Fruit fly (Drosophila melanogaster) whole organism, embryonic: ENCODE results near the gene CG31999.

Experiments
- Ada2b ChIP-seq: fragments of 200-800 bp; sonication (Bioruptor generic); IDR thresholded peaks from 2 replicates; pipeline ENCODE4 v1.3.6; 2022; ENCODE audit warnings: missing biosample characterization, missing genetic modification characterization
- Awh ChIP-seq: fragments of 200-800 bp; sonication (Bioruptor generic); IDR thresholded peaks from 2 replicates; pipeline ENCODE4, ENCODE4 v1.3.6; 2022; ENCODE audit warnings: missing biosample characterization, missing genetic modification characterization
- Bdp1 ChIP-seq: fragments of 200-800 bp; sonication (Bioruptor generic); optimal IDR thresholded peaks from 3 replicates; lab custom pipeline; 2016; ENCODE audit warnings: missing biosample characterization, missing genetic modification characterization
- CG11723 ChIP-seq: fragments of 200-800 bp; sonication (Bioruptor generic); optimal IDR thresholded peaks from 2 replicates; lab custom pipeline; 2017; ENCODE audit warnings: missing biosample characterization, mild to moderate bottlenecking, missing genetic modification characterization
- CG12391 ChIP-seq: fragments of 200-800 bp; sonication (Bioruptor generic); optimal IDR thresholded peaks from 3 replicates; lab custom pipeline; 2018; ENCODE audit warnings: missing biosample characterization, mild to moderate bottlenecking, missing genetic modification characterization, moderate library complexity
- CG12744 ChIP-seq: fragments of 200-800 bp; sonication (Bioruptor generic); optimal IDR thresholded peaks from 2 replicates; lab custom pipeline; 2016; ENCODE audit warnings: missing biosample characterization, missing genetic modification characterization
- CG1603 ChIP-seq: fragments of 200-800 bp; sonication (Bioruptor generic); optimal IDR thresholded peaks from 2 replicates; lab custom pipeline; 2019; ENCODE audit warnings: missing biosample characterization, mild to moderate bottlenecking, missing genetic modification characterization, moderate library complexity
- CG17802 ChIP-seq: fragments of 200-800 bp; sonication (Bioruptor generic); optimal IDR thresholded peaks from 2 replicates; lab custom pipeline; 2018; ENCODE audit warnings: missing biosample characterization, mild to moderate bottlenecking, missing genetic modification characterization, moderate library complexity
- CG17829 ChIP-seq: fragments of 200-800 bp; optimal IDR thresholded peaks from 2 replicates; lab custom pipeline; 2019; ENCODE audit warnings: missing biosample characterization, mild to moderate bottlenecking, missing genetic modification characterization, moderate library complexity
- CG2199 ChIP-seq: fragments of 200-800 bp; sonication (Bioruptor generic); IDR thresholded peaks from 3 replicates; pipeline ENCODE4 v1.3.6; 2022; ENCODE audit warnings: missing biosample characterization, missing genetic modification characterization
- CG30020 ChIP-seq: fragments of 200-800 bp; optimal IDR thresholded peaks from 2 replicates; lab custom pipeline; 2019; ENCODE audit warnings: missing biosample characterization, mild to moderate bottlenecking, missing genetic modification characterization, moderate library complexity
- CG3838 ChIP-seq: fragments of 200-800 bp; sonication (Bioruptor generic); optimal IDR thresholded peaks from 3 replicates; lab custom pipeline; 2016; ENCODE audit warnings: missing biosample characterization, missing genetic modification characterization
- CG4328 ChIP-seq: fragments of 200-800 bp; sonication (Bioruptor generic); optimal IDR thresholded peaks from 3 replicates; lab custom pipeline; 2017; ENCODE audit warnings: missing biosample characterization, missing genetic modification reagents, missing genetic modification characterization
- CG6175 ChIP-seq: fragments of 200-800 bp; sonication (Bioruptor generic); IDR thresholded peaks from 3 replicates; pipeline ENCODE4 v1.3.6; 2022; ENCODE audit warnings: missing biosample characterization, missing genetic modification characterization
- CG6791 ChIP-seq: fragments of 200-800 bp; sonication (Bioruptor generic); IDR thresholded peaks from 3 replicates; pipeline ENCODE4 v1.3.6; 2022; ENCODE audit warnings: missing biosample characterization, missing genetic modification characterization; ENCODE audit not compliant: partially characterized antibody
- CG6854 ChIP-seq: fragments of 200-800 bp; sonication (Bioruptor generic); optimal IDR thresholded peaks from 3 replicates; lab custom pipeline; 2017; ENCODE audit warnings: missing biosample characterization, mild to moderate bottlenecking, missing genetic modification characterization
- CG7271 ChIP-seq: fragments of 200-800 bp; sonication (Bioruptor generic); optimal IDR thresholded peaks from 2 replicates; lab custom pipeline; 2018; ENCODE audit warnings: missing biosample characterization, mild to moderate bottlenecking, missing genetic modification characterization, moderate library complexity
- CG7745 ChIP-seq: fragments of 200-800 bp; sonication (Bioruptor generic); optimal IDR thresholded peaks from 2 replicates; lab custom pipeline; 2018; ENCODE audit warnings: missing biosample characterization, mild to moderate bottlenecking, missing genetic modification characterization, moderate library complexity
- CG9609 ChIP-seq: fragments of 200-800 bp; sonication (Bioruptor generic); optimal IDR thresholded peaks from 3 replicates; lab custom pipeline; 2016; ENCODE audit warnings: missing biosample characterization, missing genetic modification characterization
- D19A ChIP-seq: fragments of 200-800 bp; optimal IDR thresholded peaks from 3 replicates; lab custom pipeline; 2019; ENCODE audit warnings: missing biosample characterization, mild to moderate bottlenecking, missing genetic modification characterization, moderate library complexity
- Deaf1 ChIP-seq: fragments of 200-800 bp; optimal IDR thresholded peaks from 3 replicates; lab custom pipeline; 2019; ENCODE audit warnings: missing biosample characterization, mild to moderate bottlenecking, missing genetic modification characterization, moderate library complexity
- Dip3 ChIP-seq: fragments of 200-800 bp; sonication (Bioruptor generic); optimal IDR thresholded peaks from 3 replicates; lab custom pipeline; 2016; ENCODE audit warnings: missing biosample characterization, missing genetic modification characterization
- Elba2 ChIP-seq: fragments of 200-800 bp; sonication (Bioruptor generic); optimal IDR thresholded peaks from 3 replicates; lab custom pipeline; 2016; ENCODE audit warnings: missing biosample characterization, missing genetic modification characterization
- Gsc ChIP-seq: fragments of 200-800 bp; sonication (Bioruptor generic); IDR thresholded peaks from 2 replicates; pipeline ENCODE4 v1.3.6; 2022; ENCODE audit warnings: missing biosample characterization, missing genetic modification characterization
- Kr ChIP-seq: fragments of 200-800 bp; sonication (Bioruptor generic); optimal IDR thresholded peaks from 2 replicates; lab custom pipeline; 2017; ENCODE audit warnings: missing biosample characterization, mild to moderate bottlenecking, missing genetic modification characterization
- Med ChIP-seq: fragments of 200-800 bp; sonication (Bioruptor generic); peaks from one replicate; lab custom pipeline; 2016; ENCODE audit warnings: missing biosample characterization, missing genetic modification characterization, mild to moderate bottlenecking, inconsistent platforms, moderate library complexity
- Scr ChIP-seq: fragments of 200-800 bp; sonication (Bioruptor generic); IDR thresholded peaks from 2 replicates; pipeline ENCODE4 v1.3.6; 2022; ENCODE audit warnings: missing biosample characterization, missing genetic modification characterization; ENCODE audit not compliant: partially characterized antibody
- Trl ChIP-seq, 3 experiments: fragments of >200 bp in 2 of 3; fragments of 200-800 bp in 1 of 3; sonication (Bioruptor generic) in 1 of 3; optimal IDR thresholded peaks; 2 replicates in 1 of 3; 3 replicates in 2 of 3; lab custom pipeline; 2016 to 2017; ENCODE audit warnings: missing biosample characterization in 1 of 3, missing genetic modification characterization in 1 of 3
- Vsx1 ChIP-seq: fragments of 200-800 bp; sonication (Bioruptor generic); optimal IDR thresholded peaks from 2 replicates; lab custom pipeline; 2017; ENCODE audit warnings: missing biosample characterization, mild to moderate bottlenecking, missing genetic modification characterization, missing genetic modification reagents
- ac ChIP-seq: fragments of 200-800 bp; sonication (Bioruptor generic); optimal IDR thresholded peaks from 3 replicates; lab custom pipeline; 2017; ENCODE audit warnings: missing biosample characterization, mild to moderate bottlenecking, missing genetic modification characterization
- bbx ChIP-seq: fragments of 200-800 bp; sonication (Bioruptor generic); IDR thresholded peaks from 2 replicates; pipeline ENCODE4 v1.3.6; 2022; ENCODE audit warnings: missing biosample characterization, missing genetic modification characterization; ENCODE audit not compliant: partially characterized antibody
- chm ChIP-seq: fragments of 200-800 bp; sonication (Bioruptor generic); IDR thresholded peaks from 2 replicates; pipeline ENCODE4 v1.3.6; 2022; ENCODE audit warnings: missing biosample characterization, missing genetic modification characterization
- gem ChIP-seq: fragments of 200-800 bp; sonication (Bioruptor generic); optimal IDR thresholded peaks from 2 replicates; lab custom pipeline; 2019; ENCODE audit warnings: missing biosample characterization, mild to moderate bottlenecking, missing genetic modification characterization, moderate library complexity
- grn ChIP-seq: fragments of 200-800 bp; sonication (Bioruptor generic); optimal IDR thresholded peaks from 3 replicates; lab custom pipeline; 2017; ENCODE audit warnings: missing biosample characterization, missing genetic modification characterization
- pb ChIP-seq: fragments of 200-800 bp; sonication (Bioruptor generic); optimal IDR thresholded peaks from 3 replicates; lab custom pipeline; 2016; ENCODE audit warnings: missing biosample characterization, missing genetic modification characterization
- peb ChIP-seq: fragments of 200-800 bp; sonication (Bioruptor generic); IDR thresholded peaks from 2 replicates; pipeline ENCODE4 v1.3.6; 2022; ENCODE audit warnings: missing biosample characterization, missing genetic modification characterization
- row ChIP-seq: fragments of 200-800 bp; sonication (Bioruptor generic); IDR thresholded peaks from 3 replicates; pipeline ENCODE4 v1.3.6; 2022; ENCODE audit warnings: missing biosample characterization, missing genetic modification characterization
- shn ChIP-seq: fragments of 200-800 bp; sonication (Bioruptor generic); optimal IDR thresholded peaks from 3 replicates; lab custom pipeline; 2016; ENCODE audit warnings: missing biosample characterization, missing genetic modification characterization
- wek ChIP-seq: fragments of 200-800 bp; sonication (Bioruptor generic); optimal IDR thresholded peaks from 3 replicates; lab custom pipeline; 2018; ENCODE audit warnings: missing biosample characterization, mild to moderate bottlenecking, missing genetic modification characterization, moderate library complexity
- yki ChIP-seq: fragments of >200 bp; optimal IDR thresholded peaks from 3 replicates; lab custom pipeline; 2018
- z ChIP-seq: fragments of 200-800 bp; sonication (Bioruptor generic); IDR thresholded peaks from 3 replicates; pipeline ENCODE4 v1.3.6; 2022; ENCODE audit warnings: missing biosample characterization, missing genetic modification characterization

The CG31999 gene

dm6 chr4:193386-194334, 33.9 kb downstream of the CG31999 start, which contains the start of gene Abcd1 (continued):
- TF ChIP-seq Kr (GFP tag; lab: Kevin White, UChicago) = no peak
- TF ChIP-seq yki = no peak
- TF ChIP-seq CG17802 = peak; percentile 97
- TF ChIP-seq CG12391 (tag; lab: Kevin White, UChicago) = no peak
- TF ChIP-seq Elba2 (GFP tag; lab: Kevin White, UChicago) = no peak

- no peak for TF ChIP-seq CG7271 (tag; lab: Kevin White, UChicago)
- no peak for TF ChIP-seq shn (GFP tag; lab: Kevin White, UChicago)
- no peak for TF ChIP-seq Awh (GFP tag; lab: Robert Waterston, UW)
- peak; percentile 2 for TF ChIP-seq CG1603 (tag; lab: Kevin White, UChicago)
- TF ChIP-seq bbx (GFP tag; lab: Robert Waterston, UW) = no peak
- no peak for TF ChIP-seq Bdp1 (GFP tag; lab: Kevin White, UChicago)
- no peak for TF ChIP-seq CG6175
- no peak for TF ChIP-seq Dip3 (GFP tag; lab: Kevin White, UChicago)
- peak; percentile 70 for TF ChIP-seq D19A
- no peak for TF ChIP-seq peb (GFP tag; lab: Robert Waterston, UW)
- no peak for TF ChIP-seq Deaf1 (tag; lab: Kevin White, UChicago)
- TF ChIP-seq CG7745 (tag; lab: Kevin White, UChicago) = no peak
- TF ChIP-seq CG3838 (GFP tag; lab: Kevin White, UChicago) = no peak
- TF ChIP-seq Med = peak; percentile 35
- peak; percentile 81 for TF ChIP-seq CG30020 (tag; lab: Kevin White, UChicago)
- peak; percentile 11; the same call in 1 of the 3 replicates for TF ChIP-seq row (GFP tag; lab: Robert Waterston, UW)
- no peak for TF ChIP-seq CG17829 (tag; lab: Kevin White, UChicago)
Observed at dm6 chr4:192540-192939, 35.0 kb downstream of the CG31999 start.

- no peak for TF ChIP-seq CG6854 (GFP tag; lab: Kevin White, UChicago)
- no peak for TF ChIP-seq Ada2b (GFP tag; lab: Robert Waterston, UW)
- no peak for TF ChIP-seq wek (GFP tag; lab: Kevin White, UChicago)
- no peak for TF ChIP-seq gem (tag; lab: Kevin White, UChicago)
- no peak for TF ChIP-seq pb (GFP tag; lab: Kevin White, UChicago)
- TF ChIP-seq ac (GFP tag; lab: Kevin White, UChicago) = no peak
- no peak for TF ChIP-seq Gsc (GFP tag; lab: Robert Waterston, UW)
- TF ChIP-seq CG12744 (GFP tag; lab: Kevin White, UChicago) = no peak
- peak; percentile 10 for TF ChIP-seq CG11723 (GFP tag; lab: Kevin White, UChicago)
- no peak for TF ChIP-seq CG9609 (GFP tag; lab: Kevin White, UChicago)
- TF ChIP-seq Scr = no peak
- no peak for TF ChIP-seq z (GFP tag; lab: Robert Waterston, UW)
- no peak for TF ChIP-seq Vsx1
- TF ChIP-seq grn (GFP tag; lab: Kevin White, UChicago) = no peak
- no peak for TF ChIP-seq CG4328 (GFP tag; lab: Kevin White, UChicago)
- no peak for TF ChIP-seq CG6791
- peak; percentile 79; the same call in 2 of the 3 replicates for TF ChIP-seq CG2199 (GFP tag; lab: Robert Waterston, UW)
- no peak for TF ChIP-seq chm (GFP tag; lab: Robert Waterston, UW)
- peak; percentile 28 to 37 for TF ChIP-seq Trl (optimal IDR thresholded peaks at IDR 0.05; lab: Kevin White, UChicago)
- TF ChIP-seq Trl (GFP tag; optimal IDR thresholded peaks at IDR 0.05; lab: Kevin White, UChicago) = no peak
Observed at dm6 chr4:183681-184080, 43.9 kb downstream of the CG31999 start.
